Worm (Caenorhabditis elegans): ENCODE data around the gene ZK1055.7.
"Not testable (repeated sequence)": the region's sequence is repeated elsewhere in the genome, so short reads cannot be mapped to it uniquely, and the experiment has no call there.

ZK1055.7 gene

DNA sequence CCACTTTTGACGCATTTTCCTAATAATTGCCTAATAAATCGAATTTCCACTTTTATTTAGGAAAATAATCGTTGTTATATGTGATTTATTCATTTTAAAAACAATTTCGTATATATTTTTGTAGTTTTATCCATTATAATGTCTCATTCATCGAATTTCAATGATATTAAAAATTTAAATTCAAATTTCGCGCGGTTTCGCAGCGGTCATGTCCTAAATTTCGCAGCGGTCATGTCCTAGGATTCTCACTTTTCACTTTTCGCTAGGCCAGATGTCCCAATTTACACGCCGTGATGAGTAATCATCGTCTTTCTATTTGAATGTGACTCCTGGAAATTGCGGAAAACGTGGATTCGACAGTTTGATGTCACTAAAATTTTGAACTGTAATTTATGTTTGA, 23.4 kb downstream of the ZK1055.7 start, which contains the start of gene ZK1055.4:
Gene ZK1055.4 (plus strand): TSS at position 301 of the 400 bp plus-strand sequence.
- TF ChIP-seq dpl-1 (GFP tag; optimal IDR thresholded peaks at IDR 0.05) (peak in 1 of 3 experiments; percentile 4), efl-1 (GFP tag; optimal IDR thresholded peaks at IDR 0.05 in 1 of 2) (peak in 1 of 2 experiments; percentile 17), blmp-1 (tag; optimal IDR thresholded peaks at IDR 0.05) (peak; percentile 44)
- TF ChIP-seq efl-1 (optimal IDR thresholded peaks at IDR 0.05): not testable (repeated sequence)

DNA sequence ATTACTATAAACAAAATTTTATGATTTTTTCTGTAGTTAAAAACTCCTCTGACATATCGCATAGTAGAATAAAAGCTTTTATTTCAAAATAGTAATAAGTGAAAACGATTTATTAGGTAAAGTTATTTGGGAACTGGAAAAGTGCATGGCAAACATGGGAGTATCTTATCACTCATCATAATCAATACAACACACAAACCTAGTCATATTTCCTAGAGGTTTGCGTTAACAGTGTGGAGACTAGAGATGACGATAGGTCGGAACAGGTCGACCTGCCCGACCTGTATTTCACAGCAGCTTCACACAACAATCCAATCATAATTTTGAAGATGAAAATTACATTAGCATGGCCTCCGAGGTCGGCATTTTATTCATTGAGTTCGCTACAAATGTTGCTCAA, 25.2 kb downstream of the ZK1055.7 start, which contains the start of gene EGAP9.3:
Gene EGAP9.3 (minus strand): TSS at position 131 of the 400 bp plus-strand sequence.
- TF ChIP-seq nhr-28 (tag; optimal IDR thresholded peaks at IDR 0.05) (no peak), alr-1 (tag; optimal IDR thresholded peaks at IDR 0.05; ENCODE audit: borderline replicate concordance) (no peak), xbp-1 (tag; optimal IDR thresholded peaks at IDR 0.05) (no peak), mab-9 (GFP tag; IDR thresholded peaks at IDR 0.05) (no peak), C04F5.9 (tag; optimal IDR thresholded peaks at IDR 0.05) (no peak), sox-4 (tag; optimal IDR thresholded peaks at IDR 0.05) (no peak), fos-1 (tag; optimal IDR thresholded peaks at IDR 0.05) (no peak), hpl-2 (GFP tag; optimal IDR thresholded peaks at IDR 0.05) (no peak), ceh-63 (GFP tag; optimal IDR thresholded peaks at IDR 0.05) (no peak), nhr-77 (tag; optimal IDR thresholded peaks at IDR 0.05) (no peak), nhr-12 (tag; optimal IDR thresholded peaks at IDR 0.05) (no peak), lin-39 (tag; optimal IDR thresholded peaks at IDR 0.05) (no peak), lin-35 (GFP tag; optimal IDR thresholded peaks at IDR 0.05) (no peak), ama-1 (optimal IDR thresholded peaks at IDR 0.05) (no peak), ceh-88 (GFP tag; IDR thresholded peaks at IDR 0.05) (no peak), lin-15B (tag; optimal IDR thresholded peaks at IDR 0.05) (no peak), zag-1 (tag; optimal IDR thresholded peaks at IDR 0.05) (no peak)

DNA sequence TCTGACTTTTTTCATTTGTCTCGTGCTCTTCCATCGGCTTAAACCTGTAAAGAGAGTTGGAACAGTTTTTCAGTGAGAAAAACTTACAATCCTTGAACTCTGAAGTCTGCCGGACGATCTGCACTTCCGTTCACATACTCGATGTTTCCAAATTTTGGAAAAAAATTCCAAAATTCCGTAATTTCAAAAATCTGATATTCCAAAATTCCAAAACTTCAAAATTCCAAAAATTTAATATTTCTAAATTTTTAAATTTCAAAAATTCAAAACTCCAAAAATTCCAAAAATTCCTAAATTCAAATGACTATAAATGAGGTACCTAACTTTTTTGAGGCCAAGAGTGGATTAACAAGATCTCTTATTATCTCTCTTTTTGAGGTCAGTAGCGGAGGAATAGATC, 28.6 kb downstream of the ZK1055.7 start, which contains the start of gene EGAP9.4:
Gene EGAP9.4 (plus strand): TSS at position 301 of the 400 bp plus-strand sequence.
- TF ChIP-seq isw-1 (GFP tag; IDR thresholded peaks at IDR 0.05) (no peak), egl-13 (tag; optimal IDR thresholded peaks at IDR 0.05) (no peak), ceh-88 (GFP tag; IDR thresholded peaks at IDR 0.05) (no peak), nhr-47 (tag; optimal IDR thresholded peaks at IDR 0.05) (no peak), egl-27 (tag; optimal IDR thresholded peaks at IDR 0.05) (no peak), hlh-17 (GFP tag; optimal IDR thresholded peaks at IDR 0.05; ENCODE audit: borderline replicate concordance) (no peak), snpc-4 (tag; optimal IDR thresholded peaks at IDR 0.05) (no peak), ceh-8 (GFP tag; optimal IDR thresholded peaks at IDR 0.05) (no peak), irx-1 (tag; optimal IDR thresholded peaks at IDR 0.05) (no peak), unc-130 (tag; optimal IDR thresholded peaks at IDR 0.05) (no peak)

DNA sequence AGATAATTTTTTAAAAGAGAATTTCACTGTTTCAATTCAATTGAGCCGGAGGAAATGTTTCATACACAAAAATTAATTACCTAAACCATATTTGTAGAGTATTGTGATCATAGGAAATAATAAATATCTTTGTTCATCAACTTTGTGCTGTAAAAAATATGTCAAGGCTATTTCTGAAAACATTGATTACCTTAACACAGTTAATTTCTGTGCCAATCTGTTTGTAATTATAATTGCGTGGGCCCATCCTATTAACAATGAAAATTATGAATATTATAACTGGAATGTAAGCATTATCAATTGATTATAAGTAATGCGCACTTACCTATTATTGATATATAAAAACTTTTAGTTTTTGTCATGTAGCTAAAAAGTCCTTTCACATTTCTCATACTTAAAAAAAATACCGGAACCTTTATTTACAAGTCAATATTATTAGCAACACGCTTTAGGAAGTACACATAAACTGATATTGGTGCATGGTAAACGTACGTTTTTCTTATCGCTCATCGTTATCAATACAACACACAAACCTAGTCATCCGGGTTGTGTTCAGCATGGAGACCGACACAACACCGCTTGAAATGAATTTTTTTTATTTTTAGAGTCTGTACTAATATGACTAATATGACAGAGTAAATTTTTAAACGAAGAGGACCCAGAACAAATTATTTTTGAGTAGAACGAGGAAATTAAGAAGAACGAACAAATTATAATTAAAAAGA, 29.6 kb downstream of the ZK1055.7 start, which contains the start of gene fut-2:
Gene fut-2 (minus strand): TSS at position 485 of the 725 bp plus-strand sequence.
- TF ChIP-seq elt-2 (tag; optimal IDR thresholded peaks at IDR 0.05) (peak; percentile 85), blmp-1 (tag; optimal IDR thresholded peaks at IDR 0.05) (no peak), lin-35 (GFP tag; optimal IDR thresholded peaks at IDR 0.05) (peak in 1 of 2 experiments; percentile 12), alr-1 (tag; optimal IDR thresholded peaks at IDR 0.05; ENCODE audit: borderline replicate concordance) (no peak), Y116A8C.19 (tag; optimal IDR thresholded peaks at IDR 0.05; ENCODE audit: borderline replicate concordance) (no peak), efl-1 (optimal IDR thresholded peaks at IDR 0.05) (no peak), efl-1 (GFP tag; optimal IDR thresholded peaks at IDR 0.05 in 1 of 2) (peak in 1 of 2 experiments; percentile 28), tbx-2 (tag; optimal IDR thresholded peaks at IDR 0.05) (no peak), lsy-2 (tag; optimal IDR thresholded peaks at IDR 0.05) (no peak), nhr-84 (tag; optimal IDR thresholded peaks at IDR 0.05) (no peak), jun-1 (tag; optimal IDR thresholded peaks at IDR 0.05) (no peak), fkh-8 (tag; optimal IDR thresholded peaks at IDR 0.05) (no peak)
